Fruit fly (Drosophila melanogaster): ENCODE measurements around the gene Nup133.

The Nup133 gene

DNA sequence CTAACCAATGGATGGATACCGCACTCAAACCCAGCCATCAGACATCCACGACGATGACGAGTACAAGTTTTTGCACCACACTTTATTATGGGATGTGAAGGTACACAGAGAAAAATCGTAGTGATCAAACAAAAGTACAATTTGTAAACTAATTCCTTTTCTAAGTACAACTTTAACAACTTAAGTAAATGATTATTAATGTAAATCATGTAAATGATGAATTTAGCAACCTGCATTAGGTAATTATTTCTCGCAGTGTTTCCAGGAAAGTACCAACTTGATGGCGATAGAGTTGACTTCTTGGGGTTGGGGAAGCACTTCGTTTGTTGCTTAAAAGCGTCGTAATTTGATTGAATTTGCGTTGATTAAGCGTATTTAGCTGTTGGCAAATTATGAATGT, 27.3 kb upstream of the Nup133 start (continued):
- TF ChIP-seq Adf1 (GFP tag; IDR thresholded peaks at IDR 0.05) (peak; percentile 57), ind (GFP tag; optimal IDR thresholded peaks at IDR 0.05) (peak; percentile 68), nerfin-1 (tag; optimal IDR thresholded peaks at IDR 0.05) (peak; percentile 34), Hr39 (optimal IDR thresholded peaks at IDR 0.05) (no peak), Six4 (GFP tag; optimal IDR thresholded peaks at IDR 0.05) (peak; percentile 14), CG4820 (GFP tag; optimal IDR thresholded peaks at IDR 0.05) (peak; percentile 60), Fer1 (GFP tag; optimal IDR thresholded peaks at IDR 0.05) (peak; percentile 77), CG17359 (tag; optimal IDR thresholded peaks at IDR 0.05) (peak; percentile 77), kni (GFP tag; optimal IDR thresholded peaks at IDR 0.05) (no peak), nmo (GFP tag; optimal IDR thresholded peaks at IDR 0.05) (peak; percentile 75), CG43689 (GFP tag; IDR thresholded peaks at IDR 0.05) (no peak), Sin3A (optimal IDR thresholded peaks at IDR 0.05) (no peak), tio (GFP tag; optimal IDR thresholded peaks at IDR 0.05) (peak; percentile 57), slou (GFP tag; optimal IDR thresholded peaks at IDR 0.05) (peak; percentile 22), Bteb2 (GFP tag; optimal IDR thresholded peaks at IDR 0.05) (peak; percentile 56), CG8359 (GFP tag; optimal IDR thresholded peaks at IDR 0.05; ENCODE audit: borderline replicate concordance) (peak; percentile 1), ewg (GFP tag; optimal IDR thresholded peaks at IDR 0.05) (peak; percentile 30), CG5245 (GFP tag; optimal IDR thresholded peaks at IDR 0.05) (peak; percentile 26), peb (GFP tag; IDR thresholded peaks at IDR 0.05) (no peak), nerfin-2 (GFP tag; IDR thresholded peaks at IDR 0.05; ENCODE audit: partially characterized antibody) (no peak), h (optimal IDR thresholded peaks at IDR 0.05) (no peak), dimm (GFP tag; IDR thresholded peaks at IDR 0.05) (peak; percentile 51), ranshi (GFP tag; IDR thresholded peaks at IDR 0.05) (peak; percentile 55; the same call in 1 of the 2 replicates), org-1 (GFP tag; optimal IDR thresholded peaks at IDR 0.05) (peak; percentile 58), CHES-1-like (GFP tag; optimal IDR thresholded peaks at IDR 0.05) (peak; percentile 57), CG16813 (GFP tag; IDR thresholded peaks at IDR 0.05; ENCODE audit: partially characterized antibody) (no peak), Hsf (GFP tag; optimal IDR thresholded peaks at IDR 0.05) (peak; percentile 77), nom (GFP tag; optimal IDR thresholded peaks at IDR 0.05) (no peak), croc (GFP tag; conservative IDR thresholded peaks at IDR 0.05) (no peak; the same call in 2 of the 3 replicates), NfI (GFP tag; optimal IDR thresholded peaks at IDR 0.05) (peak; percentile 61), CrebB (tag; optimal IDR thresholded peaks at IDR 0.05) (peak; percentile 60), ftz-f1 (GFP tag; optimal IDR thresholded peaks at IDR 0.05) (no peak), sr (GFP tag; IDR thresholded peaks at IDR 0.05) (no peak), gro (GFP tag; optimal IDR thresholded peaks at IDR 0.05) (no peak), Ets65A (GFP tag) (peak; percentile 93), CG11247 (GFP tag; IDR thresholded peaks at IDR 0.05) (no peak), CG12744 (GFP tag; optimal IDR thresholded peaks at IDR 0.05) (peak; percentile 2), CG1602 (GFP tag; optimal IDR thresholded peaks at IDR 0.05) (peak; percentile 57), Med (GFP tag) (peak; percentile 89), CG13424 (tag; optimal IDR thresholded peaks at IDR 0.05) (peak; percentile 66), salm (tag; optimal IDR thresholded peaks at IDR 0.05) (no peak), Dll (GFP tag; IDR thresholded peaks at IDR 0.05; ENCODE audit: partially characterized antibody) (no peak), da (GFP tag; optimal IDR thresholded peaks at IDR 0.05) (no peak), sisA (GFP tag; IDR thresholded peaks at IDR 0.05) (peak; percentile 56), Dad (GFP tag; optimal IDR thresholded peaks at IDR 0.05) (no peak), p53 (GFP tag; optimal IDR thresholded peaks at IDR 0.05) (no peak), CG3838 (GFP tag; optimal IDR thresholded peaks at IDR 0.05) (peak; percentile 5), ab (GFP tag; optimal IDR thresholded peaks at IDR 0.05) (no peak), CG4328 (GFP tag; optimal IDR thresholded peaks at IDR 0.05) (no peak), CG12219 (GFP tag; optimal IDR thresholded peaks at IDR 0.05) (peak; percentile 57), CG18764 (GFP tag; optimal IDR thresholded peaks at IDR 0.05) (peak; percentile 36), klu (GFP tag; IDR thresholded peaks at IDR 0.05) (no peak), Pdp1 (GFP tag; optimal IDR thresholded peaks at IDR 0.05) (peak in 1 of 2 experiments; percentile 22)
